Fruit fly (Drosophila melanogaster) whole organism, adult: Measurements from ENCODE around the gene mnb.
A peak's percentile ranks its signal among the peaks of the same experiment; 100 is the strongest.

Experiments used
- CG11617 ChIP-seq: fragments of 200-800 bp; sonication (Bioruptor generic); optimal IDR thresholded peaks from 2 replicates; lab custom pipeline; 2017; ENCODE audit warnings: mild to moderate bottlenecking, missing biosample characterization, missing genetic modification reagents, missing genetic modification characterization
- CG12768 ChIP-seq: fragments of 200-800 bp; sonication (Bioruptor generic); optimal IDR thresholded peaks from 2 replicates; lab custom pipeline; 2017; ENCODE audit warnings: missing biosample characterization, missing genetic modification characterization, mild to moderate bottlenecking, moderate library complexity, missing genetic modification reagents
- CG14711 ChIP-seq: fragments of 200-800 bp; sonication (Bioruptor generic); optimal IDR thresholded peaks from 2 replicates; lab custom pipeline; 2018; ENCODE audit warnings: missing biosample characterization, mild to moderate bottlenecking, missing genetic modification characterization, moderate library complexity
- CG1620 ChIP-seq: fragments of 200-800 bp; sonication (Bioruptor generic); optimal IDR thresholded peaks from 2 replicates; lab custom pipeline; 2016; ENCODE audit warnings: missing biosample characterization, missing genetic modification characterization
- CG33017 ChIP-seq: fragments of 200-800 bp; sonication (Bioruptor generic); optimal IDR thresholded peaks from 2 replicates; lab custom pipeline; 2018; ENCODE audit warnings: missing biosample characterization, mild to moderate bottlenecking, missing genetic modification characterization, moderate library complexity
- CG5204 ChIP-seq: fragments of 200-800 bp; sonication (Bioruptor generic); optimal IDR thresholded peaks from 2 replicates; lab custom pipeline; 2016; ENCODE audit warnings: missing biosample characterization, missing genetic modification characterization
- CG7045 ChIP-seq: fragments of 200-800 bp; sonication (Bioruptor generic); optimal IDR thresholded peaks from 2 replicates; lab custom pipeline; 2017; ENCODE audit warnings: missing biosample characterization, mild to moderate bottlenecking, missing genetic modification characterization
- CG7101 ChIP-seq: fragments of 200-800 bp; sonication (Bioruptor generic); optimal IDR thresholded peaks from 2 replicates; lab custom pipeline; 2018; ENCODE audit warnings: missing biosample characterization, mild to moderate bottlenecking, missing genetic modification characterization, moderate library complexity
- Clk ChIP-seq: fragments of 200-800 bp; sonication (Bioruptor generic); optimal IDR thresholded peaks from 2 replicates; lab custom pipeline; 2017; ENCODE audit warnings: missing biosample characterization, missing genetic modification characterization
- Crg-1 ChIP-seq: fragments of 200-800 bp; sonication (Bioruptor generic); optimal IDR thresholded peaks from 2 replicates; lab custom pipeline; 2016; ENCODE audit warnings: missing biosample characterization, missing genetic modification characterization
- Hr96 ChIP-seq: fragments of 200-800 bp; sonication (Bioruptor generic); optimal IDR thresholded peaks from 2 replicates; lab custom pipeline; 2016; ENCODE audit warnings: missing biosample characterization, missing genetic modification characterization
- Mnt ChIP-seq: fragments of 200-800 bp; sonication (Bioruptor generic); optimal IDR thresholded peaks from 2 replicates; lab custom pipeline; 2016; ENCODE audit warnings: missing biosample characterization, mild to moderate bottlenecking, missing genetic modification characterization
- bab1 ChIP-seq: fragments of 200-800 bp; sonication (Bioruptor generic); optimal IDR thresholded peaks from 3 replicates; lab custom pipeline; 2019; ENCODE audit warnings: missing biosample characterization, mild to moderate bottlenecking, missing genetic modification characterization, moderate library complexity
- cic ChIP-seq: fragments of 200-800 bp; sonication (Bioruptor generic); optimal IDR thresholded peaks from 2 replicates; lab custom pipeline; 2017; ENCODE audit warnings: missing biosample characterization, mild to moderate bottlenecking, missing genetic modification characterization, moderate library complexity
- cnc ChIP-seq, 2 experiments: fragments of >200 bp; optimal IDR thresholded peaks; 2 replicates each; lab custom pipeline; 2017
- kay ChIP-seq: fragments of 200-800 bp; sonication (Bioruptor generic); peaks from one replicate; lab custom pipeline; 2016; ENCODE audit warnings: missing biosample characterization, missing genetic modification characterization, borderline replicate concordance
- ovo ChIP-seq: fragments of 200-800 bp; sonication (Bioruptor generic); optimal IDR thresholded peaks from 2 replicates; lab custom pipeline; 2016; ENCODE audit warnings: missing biosample characterization, missing genetic modification characterization
- pad ChIP-seq: fragments of 200-800 bp; sonication (Bioruptor generic); optimal IDR thresholded peaks from 3 replicates; lab custom pipeline; 2017; ENCODE audit warnings: missing biosample characterization, missing genetic modification characterization, mild to moderate bottlenecking, moderate library complexity, missing genetic modification reagents
- tj ChIP-seq: fragments of 200-800 bp; sonication (Bioruptor generic); optimal IDR thresholded peaks from 3 replicates; lab custom pipeline; 2017; ENCODE audit warnings: missing biosample characterization, mild to moderate bottlenecking, missing genetic modification characterization, moderate library complexity
- toe ChIP-seq: fragments of 200-800 bp; sonication (Bioruptor generic); optimal IDR thresholded peaks from 2 replicates; lab custom pipeline; 2016; ENCODE audit warnings: missing biosample characterization, missing genetic modification characterization

mnb gene

dm6 chrX:17876518-17876917 is 10.5 kb downstream of the mnb start:
- TF ChIP-seq kay (peak; percentile 67), cic (GFP tag; lab: Kevin White, UChicago) (no peak), CG14711 (tag; lab: Kevin White, UChicago) (peak; percentile 2)

- TF ChIP-seq Hr96 (no peak), CG7045 (GFP tag; lab: Kevin White, UChicago) (no peak), CG5204 (GFP tag; lab: Kevin White, UChicago) (no peak), bab1 (GFP tag; lab: Kevin White, UChicago) (no peak), kay (no peak), Mnt (no peak)
These were observed 11.3 kb downstream of the mnb start for dm6 chrX:17875695-17876094.

- TF ChIP-seq kay = no peak
- TF ChIP-seq cnc (optimal IDR thresholded peaks at IDR 0.05; lab: Kevin White, UChicago) = no peak
- no peak for TF ChIP-seq CG1620 (GFP tag; lab: Kevin White, UChicago)
- TF ChIP-seq Mnt = no peak
- no peak for TF ChIP-seq ovo (GFP tag; lab: Kevin White, UChicago)
- no peak for TF ChIP-seq toe (GFP tag; lab: Kevin White, UChicago)
- no peak for TF ChIP-seq cic (GFP tag; lab: Kevin White, UChicago)
- no peak for TF ChIP-seq CG14711 (tag; lab: Kevin White, UChicago)
- no peak for TF ChIP-seq CG7045 (GFP tag; lab: Kevin White, UChicago)
- TF ChIP-seq CG33017 = no peak
- no peak for TF ChIP-seq Hr96
- TF ChIP-seq tj = no peak
- TF ChIP-seq pad (GFP tag; lab: Kevin White, UChicago) = no peak
- no peak for TF ChIP-seq CG12768 (GFP tag; lab: Kevin White, UChicago)
- no peak for TF ChIP-seq CG11617 (GFP tag; lab: Kevin White, UChicago)
- no peak for TF ChIP-seq Crg-1
- no peak for TF ChIP-seq bab1 (GFP tag; lab: Kevin White, UChicago)
- TF ChIP-seq CG7101 (tag; lab: Kevin White, UChicago) = no peak
- no peak for TF ChIP-seq Clk (GFP tag; lab: Kevin White, UChicago)
- no peak for TF ChIP-seq CG5204 (GFP tag; lab: Kevin White, UChicago)
These were observed 11.9 kb downstream of the mnb start for dm6 chrX:17875014-17875589.

- TF ChIP-seq bab1 (GFP tag; lab: Kevin White, UChicago) = no peak
These were observed 13.7 kb downstream of the mnb start for dm6 chrX:17873329-17873728.

- TF ChIP-seq Clk (GFP tag; lab: Kevin White, UChicago) (no peak), toe (GFP tag; lab: Kevin White, UChicago) (no peak), Mnt (no peak), CG5204 (GFP tag; lab: Kevin White, UChicago) (no peak), CG11617 (GFP tag; lab: Kevin White, UChicago) (no peak), bab1 (GFP tag; lab: Kevin White, UChicago) (no peak), pad (GFP tag; lab: Kevin White, UChicago) (no peak), kay (no peak), CG33017 (no peak), CG1620 (GFP tag; lab: Kevin White, UChicago) (no peak), Hr96 (no peak), CG14711 (tag; lab: Kevin White, UChicago) (no peak), cnc (optimal IDR thresholded peaks at IDR 0.05; lab: Kevin White, UChicago) (no peak), CG12768 (GFP tag; lab: Kevin White, UChicago) (no peak), ovo (GFP tag; lab: Kevin White, UChicago) (no peak), Crg-1 (no peak)
These were observed 14.7 kb downstream of the mnb start for dm6 chrX:17872310-17872709.

dm6 chrX:17870614-17871394 is 16.2 kb downstream of the mnb start:
- TF ChIP-seq CG33017 (no peak), ovo (GFP tag; lab: Kevin White, UChicago) (no peak), pad (GFP tag; lab: Kevin White, UChicago) (no peak), CG14711 (tag; lab: Kevin White, UChicago) (no peak), CG12768 (GFP tag; lab: Kevin White, UChicago) (no peak), Crg-1 (no peak), Mnt (no peak), CG1620 (GFP tag; lab: Kevin White, UChicago) (no peak), CG5204 (GFP tag; lab: Kevin White, UChicago) (no peak)

dm6 chrX:17865103-17865502 is 21.9 kb downstream of the mnb start:
- TF ChIP-seq CG33017 (no peak), CG11617 (GFP tag; lab: Kevin White, UChicago) (no peak), pad (GFP tag; lab: Kevin White, UChicago) (no peak), Hr96 (no peak), CG7045 (GFP tag; lab: Kevin White, UChicago) (no peak), cnc (optimal IDR thresholded peaks at IDR 0.05; lab: Kevin White, UChicago) (no peak), Mnt (no peak), kay (no peak), ovo (GFP tag; lab: Kevin White, UChicago) (no peak), Crg-1 (no peak), CG5204 (GFP tag; lab: Kevin White, UChicago) (no peak), CG1620 (GFP tag; lab: Kevin White, UChicago) (no peak), CG12768 (GFP tag; lab: Kevin White, UChicago) (no peak), Clk (GFP tag; lab: Kevin White, UChicago) (no peak)
